Worm (Caenorhabditis elegans): ENCODE data around the gene cyp-33C3.

- no peak for TF ChIP-seq ets-7 (tag; optimal IDR thresholded peaks at IDR 0.05)
- TF ChIP-seq B0310.2 (tag; optimal IDR thresholded peaks at IDR 0.05) = no peak
- TF ChIP-seq hmg-4 (GFP tag; optimal IDR thresholded peaks at IDR 0.05) = no peak
- TF ChIP-seq scrt-1 (GFP tag; IDR thresholded peaks at IDR 0.05) = no peak
- no peak for TF ChIP-seq pes-1 (GFP tag; IDR thresholded peaks at IDR 0.05)
- no peak for TF ChIP-seq ama-1 (optimal IDR thresholded peaks at IDR 0.05)
- TF ChIP-seq hnd-1 (tag; optimal IDR thresholded peaks at IDR 0.05) = no peak
- TF ChIP-seq sea-1 (GFP tag; conservative IDR thresholded peaks at IDR 0.05) = no peak
- TF ChIP-seq aly-1 (tag; optimal IDR thresholded peaks at IDR 0.05) = no peak
- TF ChIP-seq F13C5.2 (tag; optimal IDR thresholded peaks at IDR 0.05) = no peak
- TF ChIP-seq hmbx-1 (tag; optimal IDR thresholded peaks at IDR 0.05) = no peak
- TF ChIP-seq ceh-13 (GFP tag; optimal IDR thresholded peaks at IDR 0.05) = no peak
- no peak for TF ChIP-seq flt-1 (GFP tag; IDR thresholded peaks at IDR 0.05)
These were observed 31.8 kb downstream of the cyp-33C3 start, which contains the start of the genes Y5H2A.4 and abu-4 for ce11 chrV:2274253-2274892.
